Fruit fly (Drosophila melanogaster): ENCODE results near the gene Zaf1.

Zaf1 gene

DNA sequence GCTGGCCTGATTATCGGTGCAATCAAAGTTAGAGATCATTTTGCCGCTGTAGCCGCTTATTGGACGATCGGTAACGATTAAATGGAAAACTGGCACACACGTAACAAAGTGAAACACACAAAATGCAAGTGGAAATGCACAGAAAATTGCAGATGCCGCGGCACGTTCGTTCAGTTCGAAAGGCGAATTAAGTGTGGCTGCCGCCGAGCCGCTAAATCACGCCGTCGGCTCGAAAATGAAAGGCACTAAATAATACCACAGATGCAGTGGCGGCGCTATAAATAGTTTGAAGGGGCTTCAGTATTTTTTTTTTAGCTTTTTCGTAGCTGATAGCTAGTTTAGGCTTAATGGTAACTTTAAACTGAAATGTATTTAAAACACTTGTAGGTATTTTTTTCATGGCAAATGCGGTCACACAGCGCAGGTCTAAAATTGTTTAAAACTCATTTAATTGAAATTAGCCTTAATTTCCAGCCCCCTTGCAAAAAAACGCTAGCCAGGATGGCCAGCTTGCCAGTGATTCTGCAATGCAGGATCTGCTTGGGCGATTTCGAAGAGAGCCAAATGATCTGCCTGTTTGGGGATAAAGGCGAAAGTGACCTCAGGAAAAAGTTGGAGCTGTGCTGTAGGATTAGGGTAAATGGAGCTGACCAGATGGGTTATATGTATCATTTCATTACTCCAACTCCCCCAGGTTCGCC, 5.6 kb downstream of the Zaf1 start, which contains the start of the genes Jupiter and CG14710 (continued):
- TF ChIP-seq psq (GFP tag; optimal IDR thresholded peaks at IDR 0.05) = peak; percentile 37
- no peak for TF ChIP-seq dmrt93B (GFP tag; optimal IDR thresholded peaks at IDR 0.05)

dm6 chr3R:11618879-11619278, 6.6 kb downstream of the Zaf1 start:
- TF ChIP-seq psq (GFP tag; optimal IDR thresholded peaks at IDR 0.05) = no peak
- no peak for TF ChIP-seq Abd-B (GFP tag; optimal IDR thresholded peaks at IDR 0.05)
- TF ChIP-seq usp (GFP tag; optimal IDR thresholded peaks at IDR 0.05) = no peak
- TF ChIP-seq HLH106 (tag; optimal IDR thresholded peaks at IDR 0.05) = no peak
- no peak for TF ChIP-seq Myc (optimal IDR thresholded peaks at IDR 0.05)
- no peak for TF ChIP-seq woc (GFP tag; optimal IDR thresholded peaks at IDR 0.05)

- TF ChIP-seq pan (optimal IDR thresholded peaks at IDR 0.05) (no peak), HLH106 (tag; optimal IDR thresholded peaks at IDR 0.05) (no peak), Dfd (GFP tag; optimal IDR thresholded peaks at IDR 0.05) (no peak), Rel (GFP tag; optimal IDR thresholded peaks at IDR 0.05) (no peak), Rel (tag; optimal IDR thresholded peaks at IDR 0.05) (no peak), jim (GFP tag; optimal IDR thresholded peaks at IDR 0.05) (no peak)
These were observed 7.6 kb downstream of the Zaf1 start for dm6 chr3R:11617849-11618248.

DNA sequence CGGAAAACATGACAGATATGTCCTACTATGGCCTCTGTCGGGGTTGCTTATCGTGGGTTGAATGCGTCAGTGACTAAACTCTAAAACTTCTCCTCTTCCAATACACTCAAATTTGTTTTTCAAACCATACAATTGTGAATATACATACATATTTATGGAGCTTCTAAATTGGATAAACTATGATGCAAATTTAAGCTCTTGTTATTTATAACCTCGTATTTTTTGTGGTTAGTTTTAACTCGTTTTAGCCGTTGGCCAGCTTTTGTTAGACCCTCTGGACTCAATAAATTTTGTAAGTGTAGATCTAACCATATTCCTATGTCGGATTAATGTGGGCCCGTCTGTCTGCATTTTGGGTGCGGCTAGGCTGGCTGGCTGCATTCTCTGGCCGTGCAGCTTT, 8.1 kb downstream of the Zaf1 start:
- TF ChIP-seq Abd-B (GFP tag; optimal IDR thresholded peaks at IDR 0.05) = no peak
- TF ChIP-seq GATAd (GFP tag; optimal IDR thresholded peaks at IDR 0.05) = no peak
- no peak for TF ChIP-seq woc (GFP tag; optimal IDR thresholded peaks at IDR 0.05)

dm6 chr3R:11616219-11616618, 9.2 kb downstream of the Zaf1 start:
- TF ChIP-seq woc (GFP tag; optimal IDR thresholded peaks at IDR 0.05) = no peak
- TF ChIP-seq GATAd (GFP tag; optimal IDR thresholded peaks at IDR 0.05) = no peak

- no peak for TF ChIP-seq foxo (GFP tag; optimal IDR thresholded peaks at IDR 0.05)
- no peak for TF ChIP-seq Dfd (GFP tag; optimal IDR thresholded peaks at IDR 0.05)
- no peak for TF ChIP-seq Rel (GFP tag; optimal IDR thresholded peaks at IDR 0.05)
- peak; percentile 22 for TF ChIP-seq Rel (tag; optimal IDR thresholded peaks at IDR 0.05)
These were observed 9.9 kb downstream of the Zaf1 start for dm6 chr3R:11615415-11616104.

- TF ChIP-seq N (GFP tag; optimal IDR thresholded peaks at IDR 0.05) = no peak
- no peak for TF ChIP-seq usp (GFP tag; optimal IDR thresholded peaks at IDR 0.05)
- no peak for TF ChIP-seq brk (GFP tag; optimal IDR thresholded peaks at IDR 0.05)
- no peak for TF ChIP-seq sage (GFP tag; optimal IDR thresholded peaks at IDR 0.05)
- no peak for TF ChIP-seq GATAd (GFP tag; optimal IDR thresholded peaks at IDR 0.05)
- TF ChIP-seq fru (GFP tag; optimal IDR thresholded peaks at IDR 0.05) = peak; percentile 61
- TF ChIP-seq br (GFP tag; optimal IDR thresholded peaks at IDR 0.05) = peak; percentile 59
- no peak for TF ChIP-seq Abd-B (GFP tag; optimal IDR thresholded peaks at IDR 0.05)
- no peak for TF ChIP-seq Rel (GFP tag; optimal IDR thresholded peaks at IDR 0.05)
- TF ChIP-seq Rel (tag; optimal IDR thresholded peaks at IDR 0.05) = peak; percentile 21
- peak; percentile 23 for TF ChIP-seq psq (GFP tag; optimal IDR thresholded peaks at IDR 0.05)
- peak; percentile 63 for TF ChIP-seq OdsH (GFP tag; optimal IDR thresholded peaks at IDR 0.05)
- TF ChIP-seq Hnf4 (GFP tag; optimal IDR thresholded peaks at IDR 0.05) = peak; percentile 59
- peak; percentile 58 for TF ChIP-seq rgr (GFP tag; optimal IDR thresholded peaks at IDR 0.05)
- no peak for TF ChIP-seq tai (GFP tag; optimal IDR thresholded peaks at IDR 0.05)
- no peak for TF ChIP-seq Hr78 (GFP tag; optimal IDR thresholded peaks at IDR 0.05)
- TF ChIP-seq h (GFP tag; optimal IDR thresholded peaks at IDR 0.05) = peak; percentile 75
- no peak for TF ChIP-seq jim (GFP tag; optimal IDR thresholded peaks at IDR 0.05)
- no peak for TF ChIP-seq sv (GFP tag; optimal IDR thresholded peaks at IDR 0.05)
- peak; percentile 26 for TF ChIP-seq CG9705 (GFP tag; optimal IDR thresholded peaks at IDR 0.05)
- no peak for TF ChIP-seq lola (GFP tag; optimal IDR thresholded peaks at IDR 0.05)
- TF ChIP-seq Dfd (GFP tag; optimal IDR thresholded peaks at IDR 0.05) = no peak
- no peak for TF ChIP-seq CrebA (GFP tag; optimal IDR thresholded peaks at IDR 0.05; ENCODE audit: borderline replicate concordance)
- no peak for TF ChIP-seq dsf (GFP tag; optimal IDR thresholded peaks at IDR 0.05; ENCODE audit: borderline replicate concordance)
- TF ChIP-seq pan (optimal IDR thresholded peaks at IDR 0.05) = no peak
- no peak for TF ChIP-seq dl (GFP tag; optimal IDR thresholded peaks at IDR 0.05; ENCODE audit: insufficient read depth in 1 of 2, partially characterized antibody in 2 of 2)
- no peak for TF ChIP-seq Myc (optimal IDR thresholded peaks at IDR 0.05)
- TF ChIP-seq Hr83 (GFP tag; optimal IDR thresholded peaks at IDR 0.05; ENCODE audit: poor library complexity, severe bottlenecking) = no peak
- no peak for TF ChIP-seq Mio (GFP tag; optimal IDR thresholded peaks at IDR 0.05)
- TF ChIP-seq Dif (GFP tag; optimal IDR thresholded peaks at IDR 0.05; ENCODE audit: partially characterized antibody) = no peak
- peak in 1 of 2 experiments; percentile 44 for TF ChIP-seq foxo (GFP tag; optimal IDR thresholded peaks at IDR 0.05)
- TF ChIP-seq Vsx2 (GFP tag; optimal IDR thresholded peaks at IDR 0.05; ENCODE audit: partially characterized antibody) = no peak
These were observed 10.9 kb downstream of the Zaf1 start for dm6 chr3R:11614507-11614906.

Data from whole organism, wandering third instar larva.